Fruit fly (Drosophila melanogaster) whole organism, embryonic: ENCODE results near the gene CG10053.
A peak's percentile ranks its signal among the peaks of the same experiment; 100 is the strongest.

Source experiments
- Atf-2 ChIP-seq: fragments of 200-800 bp; sonication (Bioruptor generic); optimal IDR thresholded peaks from 2 replicates; lab custom pipeline; 2016; ENCODE audit warnings: missing biosample characterization, missing genetic modification characterization
- Awh ChIP-seq: fragments of 200-800 bp; sonication (Bioruptor generic); IDR thresholded peaks from 2 replicates; pipeline ENCODE4, ENCODE4 v1.3.6; 2022; ENCODE audit warnings: missing biosample characterization, missing genetic modification characterization
- B-H2 ChIP-seq: fragments of 200-800 bp; sonication (Bioruptor generic); optimal IDR thresholded peaks from 2 replicates; lab custom pipeline; 2018; ENCODE audit warnings: missing biosample characterization, mild to moderate bottlenecking, missing genetic modification characterization
- CG11504 ChIP-seq: fragments of 200-800 bp; sonication (Bioruptor generic); optimal IDR thresholded peaks from 3 replicates; lab custom pipeline; 2019; ENCODE audit warnings: missing biosample characterization, mild to moderate bottlenecking, missing genetic modification characterization, moderate library complexity
- CG1233 ChIP-seq: fragments of 200-800 bp; sonication (Bioruptor generic); optimal IDR thresholded peaks from 4 replicates; lab custom pipeline; 2018; ENCODE audit warnings: missing biosample characterization, mild to moderate bottlenecking, missing genetic modification characterization
- CG12769 ChIP-seq: fragments of 200-800 bp; sonication (Bioruptor generic); optimal IDR thresholded peaks from 2 replicates; lab custom pipeline; 2019; ENCODE audit warnings: missing biosample characterization, mild to moderate bottlenecking, missing genetic modification characterization, moderate library complexity
- CG14965 ChIP-seq: fragments of 200-800 bp; sonication (Bioruptor generic); optimal IDR thresholded peaks from 2 replicates; lab custom pipeline; 2016; ENCODE audit warnings: missing biosample characterization, missing genetic modification characterization, borderline replicate concordance
- CG17186 ChIP-seq: fragments of 200-800 bp; sonication (Bioruptor generic); optimal IDR thresholded peaks from 3 replicates; lab custom pipeline; 2017; ENCODE audit warnings: missing biosample characterization, missing genetic modification reagents, missing genetic modification characterization
- CG2199 ChIP-seq: fragments of 200-800 bp; sonication (Bioruptor generic); IDR thresholded peaks from 3 replicates; pipeline ENCODE4 v1.3.6; 2022; ENCODE audit warnings: missing biosample characterization, missing genetic modification characterization
- CG3726 ChIP-seq: fragments of 200-800 bp; sonication (Bioruptor generic); IDR thresholded peaks from 3 replicates; pipeline ENCODE4, ENCODE4 v1.3.6; 2022; ENCODE audit warnings: missing biosample characterization, missing genetic modification characterization
- CG4328 ChIP-seq: fragments of 200-800 bp; sonication (Bioruptor generic); optimal IDR thresholded peaks from 3 replicates; lab custom pipeline; 2017; ENCODE audit warnings: missing biosample characterization, missing genetic modification reagents, missing genetic modification characterization
- CG4617 ChIP-seq: fragments of 200-800 bp; sonication (Bioruptor generic); optimal IDR thresholded peaks from 3 replicates; lab custom pipeline; 2016; ENCODE audit warnings: missing biosample characterization, missing genetic modification characterization, borderline replicate concordance
- CG6272 ChIP-seq: fragments of 200-800 bp; sonication (Bioruptor generic); IDR thresholded peaks from 2 replicates; pipeline ENCODE4 v1.3.6; 2022; ENCODE audit warnings: missing biosample characterization, missing genetic modification characterization
- CG6791 ChIP-seq: fragments of 200-800 bp; sonication (Bioruptor generic); IDR thresholded peaks from 3 replicates; pipeline ENCODE4 v1.3.6; 2022; ENCODE audit warnings: missing biosample characterization, missing genetic modification characterization; ENCODE audit not compliant: partially characterized antibody
- CG6854 ChIP-seq: fragments of 200-800 bp; sonication (Bioruptor generic); optimal IDR thresholded peaks from 3 replicates; lab custom pipeline; 2017; ENCODE audit warnings: missing biosample characterization, mild to moderate bottlenecking, missing genetic modification characterization
- CG8478 ChIP-seq: fragments of >200 bp; optimal IDR thresholded peaks from 2 replicates; lab custom pipeline; 2018
- CTCF ChIP-seq: fragments of 200-800 bp; sonication (Bioruptor generic); optimal IDR thresholded peaks from 2 replicates; lab custom pipeline; 2017; ENCODE audit warnings: missing biosample characterization, mild to moderate bottlenecking, missing genetic modification characterization, moderate library complexity
- Camta ChIP-seq: fragments of 200-800 bp; sonication (Bioruptor generic); optimal IDR thresholded peaks from 2 replicates; lab custom pipeline; 2016; ENCODE audit warnings: missing biosample characterization, missing genetic modification characterization
- Dip3 ChIP-seq: fragments of 200-800 bp; sonication (Bioruptor generic); optimal IDR thresholded peaks from 3 replicates; lab custom pipeline; 2016; ENCODE audit warnings: missing biosample characterization, missing genetic modification characterization
- Dp ChIP-seq: fragments of 200-800 bp; sonication (Bioruptor generic); optimal IDR thresholded peaks from 2 replicates; lab custom pipeline; 2018; ENCODE audit warnings: missing biosample characterization, mild to moderate bottlenecking, missing genetic modification characterization, moderate library complexity
- Dref ChIP-seq: fragments of 200-800 bp; sonication (Bioruptor generic); IDR thresholded peaks from 2 replicates; pipeline ENCODE4 v1.3.6; 2022; ENCODE audit warnings: missing biosample characterization, missing genetic modification characterization
- GATAe ChIP-seq: fragments of 200-800 bp; sonication (Bioruptor generic); conservative IDR thresholded peaks from 2 replicates; pipeline ENCODE4 v1.3.6; 2022; ENCODE audit warnings: missing biosample characterization, missing genetic modification characterization
- Meics ChIP-seq: fragments of 200-800 bp; sonication (Bioruptor generic); optimal IDR thresholded peaks from 2 replicates; lab custom pipeline; 2017; ENCODE audit warnings: missing biosample characterization, mild to moderate bottlenecking, missing genetic modification characterization
- Mrtf ChIP-seq: fragments of 200-800 bp; sonication (Bioruptor generic); IDR thresholded peaks from 3 replicates; pipeline ENCODE4 v1.3.6; 2022; ENCODE audit warnings: missing biosample characterization, missing genetic modification characterization
- NFAT ChIP-seq: fragments of 200-800 bp; sonication (Bioruptor generic); IDR thresholded peaks from 2 replicates; pipeline ENCODE4 v1.3.6; 2022; ENCODE audit warnings: missing biosample characterization, missing genetic modification characterization
- Stat92E ChIP-seq, 3 experiments: fragments of >200 bp in 2 of 3; fragments of 200-800 bp in 1 of 3; sonication (Bioruptor generic) in 1 of 3; optimal IDR thresholded peaks; 2 replicates each; lab custom pipeline; 2017 to 2019; ENCODE audit warnings: missing biosample characterization in 3 of 3, missing genetic modification characterization in 3 of 3, mild to moderate bottlenecking in 1 of 3, moderate library complexity in 1 of 3
- Trl ChIP-seq, 3 experiments: fragments of >200 bp in 2 of 3; fragments of 200-800 bp in 1 of 3; sonication (Bioruptor generic) in 1 of 3; optimal IDR thresholded peaks; 2 replicates in 1 of 3; 3 replicates in 2 of 3; lab custom pipeline; 2016 to 2017; ENCODE audit warnings: missing biosample characterization in 1 of 3, missing genetic modification characterization in 1 of 3
- Usf ChIP-seq: fragments of 200-800 bp; sonication (Bioruptor generic); optimal IDR thresholded peaks from 2 replicates; lab custom pipeline; 2017; ENCODE audit warnings: missing genotype, missing biosample characterization, missing genetic modification characterization
- Xrp1 ChIP-seq: fragments of 200-800 bp; sonication (Bioruptor generic); IDR thresholded peaks from 2 replicates; pipeline ENCODE4 v1.3.6; 2022; ENCODE audit warnings: missing biosample characterization, missing genetic modification characterization
- ac ChIP-seq: fragments of 200-800 bp; sonication (Bioruptor generic); optimal IDR thresholded peaks from 3 replicates; lab custom pipeline; 2017; ENCODE audit warnings: missing biosample characterization, mild to moderate bottlenecking, missing genetic modification characterization
- bcd ChIP-seq: fragments of 200-800 bp; sonication (Bioruptor generic); optimal IDR thresholded peaks from 2 replicates; lab custom pipeline; 2017; ENCODE audit warnings: missing biosample characterization, mild to moderate bottlenecking, missing genetic modification characterization
- br ChIP-seq: fragments of >200 bp; optimal IDR thresholded peaks from 2 replicates; lab custom pipeline; 2017
- cato ChIP-seq: fragments of 200-800 bp; sonication (Bioruptor generic); optimal IDR thresholded peaks from 2 replicates; lab custom pipeline; 2016; ENCODE audit warnings: missing biosample characterization, missing genetic modification characterization, borderline replicate concordance
- caup ChIP-seq: fragments of 200-800 bp; sonication (Bioruptor generic); optimal IDR thresholded peaks from 3 replicates; lab custom pipeline; 2017; ENCODE audit warnings: missing biosample characterization, mild to moderate bottlenecking, missing genetic modification characterization, moderate library complexity; ENCODE audit not compliant: severe bottlenecking
- chm ChIP-seq: fragments of 200-800 bp; sonication (Bioruptor generic); IDR thresholded peaks from 2 replicates; pipeline ENCODE4 v1.3.6; 2022; ENCODE audit warnings: missing biosample characterization, missing genetic modification characterization
- chn ChIP-seq: fragments of 200-800 bp; sonication (Bioruptor generic); optimal IDR thresholded peaks from 2 replicates; lab custom pipeline; 2016; ENCODE audit warnings: missing biosample characterization, missing genetic modification characterization
- croc ChIP-seq: fragments of 200-800 bp; sonication (Bioruptor generic); conservative IDR thresholded peaks from 3 replicates; pipeline ENCODE4 v1.3.6; 2022; ENCODE audit warnings: missing biosample characterization, missing genetic modification characterization
- fd102C ChIP-seq: fragments of 200-800 bp; sonication (Bioruptor generic); optimal IDR thresholded peaks from 2 replicates; lab custom pipeline; 2018; ENCODE audit warnings: missing biosample characterization, mild to moderate bottlenecking, missing genetic modification characterization, moderate library complexity
- fd96Cb ChIP-seq: fragments of 200-800 bp; sonication (Bioruptor generic); optimal IDR thresholded peaks from 2 replicates; lab custom pipeline; 2018; ENCODE audit warnings: missing biosample characterization, mild to moderate bottlenecking, missing genetic modification characterization, moderate library complexity
- gem ChIP-seq: fragments of 200-800 bp; sonication (Bioruptor generic); optimal IDR thresholded peaks from 2 replicates; lab custom pipeline; 2019; ENCODE audit warnings: missing biosample characterization, mild to moderate bottlenecking, missing genetic modification characterization, moderate library complexity
- lov ChIP-seq, 2 experiments: fragments of 200-800 bp in 1 of 2; fragments of >200 bp in 1 of 2; sonication (Bioruptor generic) in 1 of 2; IDR thresholded peaks in 1 of 2; optimal IDR thresholded peaks in 1 of 2; 2 replicates in 1 of 2; 3 replicates in 1 of 2; pipeline versions ENCODE4 v1.3.6 to Lab custom; 2017 to 2022; ENCODE audit warnings: missing biosample characterization in 1 of 2, missing genetic modification characterization in 1 of 2
- oc ChIP-seq: fragments of 200-800 bp; sonication (Bioruptor generic); optimal IDR thresholded peaks from 2 replicates; lab custom pipeline; 2018; ENCODE audit warnings: missing biosample characterization, mild to moderate bottlenecking, missing genetic modification characterization, moderate library complexity
- phol ChIP-seq: fragments of 200-800 bp; sonication (Bioruptor generic); optimal IDR thresholded peaks from 3 replicates; lab custom pipeline; 2018; ENCODE audit warnings: missing biosample characterization, mild to moderate bottlenecking, missing genetic modification characterization, moderate library complexity
- pum ChIP-seq: fragments of 200-800 bp; sonication (Bioruptor generic); optimal IDR thresholded peaks from 2 replicates; lab custom pipeline; 2016; ENCODE audit warnings: missing biosample characterization, missing genetic modification characterization
- sd ChIP-seq: fragments of 200-800 bp; sonication (Bioruptor generic); optimal IDR thresholded peaks from 3 replicates; lab custom pipeline; 2018; ENCODE audit warnings: missing biosample characterization, mild to moderate bottlenecking, missing genetic modification characterization, moderate library complexity
- slou ChIP-seq: fragments of 200-800 bp; sonication (Bioruptor generic); optimal IDR thresholded peaks from 3 replicates; lab custom pipeline; 2016; ENCODE audit warnings: missing biosample characterization, missing genetic modification characterization
- sqz ChIP-seq: fragments of 200-800 bp; sonication (Bioruptor generic); optimal IDR thresholded peaks from 3 replicates; lab custom pipeline; 2018; ENCODE audit warnings: missing biosample characterization, mild to moderate bottlenecking, missing genetic modification characterization
- tin ChIP-seq: fragments of 200-800 bp; sonication (Bioruptor generic); optimal IDR thresholded peaks from 3 replicates; lab custom pipeline; 2016; ENCODE audit warnings: missing biosample characterization, missing genetic modification characterization
- ttk ChIP-seq: fragments of 200-800 bp; sonication (Bioruptor generic); IDR thresholded peaks from 2 replicates; pipeline ENCODE4 v2.1.2; 2022; ENCODE audit warnings: missing biosample characterization, missing genetic modification characterization
- zen ChIP-seq: fragments of 200-800 bp; sonication (Bioruptor generic); optimal IDR thresholded peaks from 3 replicates; lab custom pipeline; 2018; ENCODE audit warnings: missing biosample characterization, mild to moderate bottlenecking, missing genetic modification characterization, moderate library complexity

The CG10053 gene

DNA sequence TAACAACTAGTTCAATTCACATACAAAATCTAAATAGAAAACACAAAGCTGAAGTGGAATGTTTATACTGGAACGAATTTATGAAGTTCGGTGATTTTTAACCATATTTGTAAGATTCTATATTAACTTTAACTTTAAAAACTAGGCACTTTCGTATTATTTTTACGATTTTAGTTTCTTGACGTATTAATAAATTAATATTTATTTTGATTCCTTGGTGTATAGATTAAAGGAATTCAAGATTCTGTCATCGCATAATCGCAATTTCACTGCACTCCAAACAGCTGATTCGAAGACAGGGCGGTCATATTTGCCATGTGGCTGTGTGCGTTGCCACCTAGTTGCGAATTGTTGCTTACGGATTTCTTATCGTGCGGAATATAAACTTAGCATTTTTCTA, 2.6 kb downstream of the CG10053 start, which contains the start of the genes CG1227 and Dtwd2 (continued):
- no peak for TF ChIP-seq CG6791 (GFP tag; lab: Robert Waterston, UW)
- no peak for TF ChIP-seq CG14965 (GFP tag; lab: Kevin White, UChicago)
- peak; percentile 8 for TF ChIP-seq CTCF (GFP tag; lab: Kevin White, UChicago)
- TF ChIP-seq tin: peak; percentile 77
- TF ChIP-seq Meics: peak; percentile 94
- TF ChIP-seq pum: peak; percentile 21
- TF ChIP-seq CG1233 (GFP tag; lab: Kevin White, UChicago): peak; percentile 87
- peak; percentile 71; the same call in 2 of the 3 replicates for TF ChIP-seq CG3726 (GFP tag; lab: Robert Waterston, UW)
- TF ChIP-seq Awh (GFP tag; lab: Robert Waterston, UW): peak; percentile 95
- peak; percentile 91 for TF ChIP-seq CG11504 (tag; lab: Kevin White, UChicago)
- TF ChIP-seq oc (tag; lab: Kevin White, UChicago): peak; percentile 93
- TF ChIP-seq cato (GFP tag; lab: Kevin White, UChicago): peak; percentile 49
- no peak for TF ChIP-seq br (lab: Kevin White, UChicago)
- TF ChIP-seq sd (tag; lab: Kevin White, UChicago): peak; percentile 92
- peak; percentile 23 for TF ChIP-seq slou (GFP tag; lab: Kevin White, UChicago)
- TF ChIP-seq CG6272 (GFP tag; lab: Robert Waterston, UW): peak; percentile 26; the same call in 1 of the 2 replicates
- TF ChIP-seq B-H2 (GFP tag; lab: Kevin White, UChicago): peak; percentile 92
- no peak for TF ChIP-seq CG12769 (tag; lab: Kevin White, UChicago)
- peak; percentile 96 for TF ChIP-seq Xrp1 (GFP tag; lab: Robert Waterston, UW)
- no peak for TF ChIP-seq CG4328 (GFP tag; lab: Kevin White, UChicago)
- TF ChIP-seq phol (tag; lab: Kevin White, UChicago): peak; percentile 92
- TF ChIP-seq caup (GFP tag; lab: Kevin White, UChicago): peak; percentile 87
- TF ChIP-seq Stat92E (GFP tag; optimal IDR thresholded peaks at IDR 0.05; lab: Kevin White, UChicago): peak in 1 of 3 experiments; percentile 70
- TF ChIP-seq Camta (GFP tag; lab: Kevin White, UChicago): peak; percentile 65
- TF ChIP-seq ttk (GFP tag; lab: Robert Waterston, UW): peak; percentile 91
- TF ChIP-seq Mrtf (GFP tag; lab: Robert Waterston, UW): peak; percentile 88
- peak; percentile 16 for TF ChIP-seq CG17186 (GFP tag; lab: Kevin White, UChicago)
- no peak for TF ChIP-seq Trl (optimal IDR thresholded peaks at IDR 0.05; lab: Kevin White, UChicago)
- peak; percentile 64 for TF ChIP-seq Trl (GFP tag; optimal IDR thresholded peaks at IDR 0.05; lab: Kevin White, UChicago)
- TF ChIP-seq NFAT: peak; percentile 83
- TF ChIP-seq Dp (GFP tag; lab: Kevin White, UChicago): peak; percentile 20
- TF ChIP-seq bcd: peak; percentile 85
- no peak; the same call in 2 of the 3 replicates for TF ChIP-seq CG2199 (GFP tag; lab: Robert Waterston, UW)
- TF ChIP-seq Usf (GFP tag; lab: Kevin White, UChicago): peak; percentile 65
- no peak for TF ChIP-seq Dref (GFP tag; lab: Robert Waterston, UW)
- TF ChIP-seq GATAe (GFP tag; lab: Robert Waterston, UW): peak; percentile 64
- peak; percentile 52 for TF ChIP-seq Dip3 (GFP tag; lab: Kevin White, UChicago)
- peak; percentile 90 for TF ChIP-seq CG6854 (GFP tag; lab: Kevin White, UChicago)
- peak; percentile 84 for TF ChIP-seq fd96Cb
- TF ChIP-seq Atf-2 (GFP tag; lab: Kevin White, UChicago): peak; percentile 45
- no peak for TF ChIP-seq lov (optimal IDR thresholded peaks at IDR 0.05; lab: Kevin White, UChicago)
- peak; percentile 84; the same call in 2 of the 3 replicates for TF ChIP-seq lov (GFP tag; IDR thresholded peaks at IDR 0.05; lab: Robert Waterston, UW)
- peak; percentile 86 for TF ChIP-seq zen
- TF ChIP-seq CG8478 (lab: Kevin White, UChicago): no peak
- TF ChIP-seq fd102C (GFP tag; lab: Kevin White, UChicago): peak; percentile 28
- TF ChIP-seq CG4617 (GFP tag; lab: Kevin White, UChicago): peak; percentile 50
- no peak; the same call in none of the 2 replicates for TF ChIP-seq chm (GFP tag; lab: Robert Waterston, UW)
- TF ChIP-seq chn (GFP tag; lab: Kevin White, UChicago): peak; percentile 48
- TF ChIP-seq ac (GFP tag; lab: Kevin White, UChicago): peak; percentile 44
- TF ChIP-seq sqz (GFP tag; lab: Kevin White, UChicago): no peak
- TF ChIP-seq gem (tag; lab: Kevin White, UChicago): peak; percentile 97
- peak; percentile 63; the same call in 2 of the 3 replicates for TF ChIP-seq croc
